Fruit fly (Drosophila melanogaster): Measurements from ENCODE around the gene Oatp30B.

Oatp30B gene

DNA sequence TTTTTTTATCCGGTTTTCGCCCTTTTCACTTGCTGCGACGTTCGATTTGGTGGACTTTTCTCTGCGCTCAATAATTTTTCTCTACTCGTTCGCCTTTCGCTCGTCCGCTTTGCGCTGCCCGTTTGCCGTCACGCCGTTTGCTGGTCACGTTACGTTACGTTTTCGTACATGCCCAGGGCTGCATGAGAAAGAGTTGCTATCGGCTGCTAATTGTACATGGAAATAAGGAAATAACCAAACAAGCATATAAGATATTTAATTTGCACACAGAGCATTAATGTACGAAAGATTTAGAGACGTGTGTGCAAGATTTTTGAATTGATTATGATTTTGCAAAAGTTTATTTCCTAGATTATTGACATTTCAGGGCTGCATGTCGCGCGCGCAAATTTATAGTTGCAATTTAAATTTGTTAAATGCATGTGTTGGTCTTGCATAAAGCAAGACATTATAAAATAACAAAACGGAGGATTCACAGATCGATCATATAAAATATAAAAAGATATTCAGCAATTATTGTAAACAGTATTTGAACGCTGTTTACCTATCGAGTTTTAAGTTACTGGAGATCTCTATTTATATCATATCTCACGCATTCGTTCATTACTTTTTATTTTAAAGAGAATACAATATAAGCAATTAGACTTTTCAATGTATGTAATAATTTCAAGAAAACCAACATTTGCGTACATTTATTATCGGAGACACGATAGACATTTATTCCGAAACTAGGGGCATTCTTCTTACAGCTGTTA, 26.2 kb upstream of the Oatp30B start, which contains the start of gene Gdi:
TSS of gene Gdi (minus strand) at position 214 of the 755 bp plus-strand sequence.
- peak; percentile 42 for TF ChIP-seq Clk (GFP tag; optimal IDR thresholded peaks at IDR 0.05)
- no peak for TF ChIP-seq CG11617 (GFP tag; optimal IDR thresholded peaks at IDR 0.05)
- no peak for TF ChIP-seq kay (GFP tag; ENCODE audit: borderline replicate concordance)
- TF ChIP-seq toe (GFP tag; optimal IDR thresholded peaks at IDR 0.05), result peak; percentile 64
- peak; percentile 82 to 85 for TF ChIP-seq cnc (optimal IDR thresholded peaks at IDR 0.05)
- peak; percentile 10 for TF ChIP-seq CG1620 (GFP tag; optimal IDR thresholded peaks at IDR 0.05)
- peak; percentile 54 for TF ChIP-seq Hr96 (GFP tag; optimal IDR thresholded peaks at IDR 0.05)
- TF ChIP-seq CG33017 (tag; optimal IDR thresholded peaks at IDR 0.05), result no peak
- TF ChIP-seq Mnt (GFP tag; optimal IDR thresholded peaks at IDR 0.05), result peak; percentile 33
- TF ChIP-seq CG12768 (GFP tag; optimal IDR thresholded peaks at IDR 0.05), result no peak
- peak; percentile 19 for TF ChIP-seq CG7101 (tag; optimal IDR thresholded peaks at IDR 0.05)
- no peak for TF ChIP-seq Crg-1 (GFP tag; optimal IDR thresholded peaks at IDR 0.05)
- peak; percentile 36 for TF ChIP-seq CG7045 (GFP tag; optimal IDR thresholded peaks at IDR 0.05)
- TF ChIP-seq pad (GFP tag; optimal IDR thresholded peaks at IDR 0.05), result no peak
- no peak for TF ChIP-seq cic (GFP tag; optimal IDR thresholded peaks at IDR 0.05)
- TF ChIP-seq ovo (GFP tag; optimal IDR thresholded peaks at IDR 0.05), result no peak
- no peak for TF ChIP-seq tj (GFP tag; optimal IDR thresholded peaks at IDR 0.05)
- peak; percentile 74 for TF ChIP-seq bab1 (GFP tag; optimal IDR thresholded peaks at IDR 0.05)
- TF ChIP-seq CG14711 (tag; optimal IDR thresholded peaks at IDR 0.05), result peak; percentile 68
- peak; percentile 45 for TF ChIP-seq CG5204 (GFP tag; optimal IDR thresholded peaks at IDR 0.05)

DNA sequence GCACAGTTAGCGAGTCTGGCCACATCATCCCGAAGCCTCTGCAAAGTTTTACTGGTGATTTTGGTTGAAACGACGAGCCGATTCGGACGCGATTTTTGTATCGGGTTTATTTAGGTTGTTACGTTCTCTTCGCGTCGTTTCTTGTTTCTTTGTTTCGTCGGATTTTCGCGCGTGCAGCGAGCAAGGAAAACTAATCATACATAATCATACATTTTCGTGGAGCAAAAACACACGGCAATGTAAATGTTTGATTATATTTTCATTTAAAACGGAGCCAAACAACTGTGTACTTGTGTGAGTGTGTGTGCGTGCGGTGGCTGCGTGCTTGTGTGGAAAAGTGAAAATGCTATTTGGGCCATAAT, 25.6 kb upstream of the Oatp30B start, which contains the start of gene CG33298:
TSS of gene CG33298 (plus strand) at position 57 of the 362 bp plus-strand sequence.
- TF ChIP-seq ovo (GFP tag; optimal IDR thresholded peaks at IDR 0.05), result no peak
- TF ChIP-seq Clk (GFP tag; optimal IDR thresholded peaks at IDR 0.05), result no peak
- peak; percentile 9 for TF ChIP-seq CG7101 (tag; optimal IDR thresholded peaks at IDR 0.05)
- TF ChIP-seq Mnt (GFP tag; optimal IDR thresholded peaks at IDR 0.05), result peak; percentile 41
- peak; percentile 14 for TF ChIP-seq tj (GFP tag; optimal IDR thresholded peaks at IDR 0.05)
- TF ChIP-seq bab1 (GFP tag; optimal IDR thresholded peaks at IDR 0.05), result peak; percentile 72

dm6 chr2L:9495870-9496269, 25.1 kb upstream of the Oatp30B start:
- TF ChIP-seq CG11617 (GFP tag; optimal IDR thresholded peaks at IDR 0.05) (no peak), bab1 (GFP tag; optimal IDR thresholded peaks at IDR 0.05) (no peak), cic (GFP tag; optimal IDR thresholded peaks at IDR 0.05) (no peak), CG5204 (GFP tag; optimal IDR thresholded peaks at IDR 0.05) (no peak), ovo (GFP tag; optimal IDR thresholded peaks at IDR 0.05) (no peak), pad (GFP tag; optimal IDR thresholded peaks at IDR 0.05) (no peak), CG14711 (tag; optimal IDR thresholded peaks at IDR 0.05) (no peak)

DNA sequence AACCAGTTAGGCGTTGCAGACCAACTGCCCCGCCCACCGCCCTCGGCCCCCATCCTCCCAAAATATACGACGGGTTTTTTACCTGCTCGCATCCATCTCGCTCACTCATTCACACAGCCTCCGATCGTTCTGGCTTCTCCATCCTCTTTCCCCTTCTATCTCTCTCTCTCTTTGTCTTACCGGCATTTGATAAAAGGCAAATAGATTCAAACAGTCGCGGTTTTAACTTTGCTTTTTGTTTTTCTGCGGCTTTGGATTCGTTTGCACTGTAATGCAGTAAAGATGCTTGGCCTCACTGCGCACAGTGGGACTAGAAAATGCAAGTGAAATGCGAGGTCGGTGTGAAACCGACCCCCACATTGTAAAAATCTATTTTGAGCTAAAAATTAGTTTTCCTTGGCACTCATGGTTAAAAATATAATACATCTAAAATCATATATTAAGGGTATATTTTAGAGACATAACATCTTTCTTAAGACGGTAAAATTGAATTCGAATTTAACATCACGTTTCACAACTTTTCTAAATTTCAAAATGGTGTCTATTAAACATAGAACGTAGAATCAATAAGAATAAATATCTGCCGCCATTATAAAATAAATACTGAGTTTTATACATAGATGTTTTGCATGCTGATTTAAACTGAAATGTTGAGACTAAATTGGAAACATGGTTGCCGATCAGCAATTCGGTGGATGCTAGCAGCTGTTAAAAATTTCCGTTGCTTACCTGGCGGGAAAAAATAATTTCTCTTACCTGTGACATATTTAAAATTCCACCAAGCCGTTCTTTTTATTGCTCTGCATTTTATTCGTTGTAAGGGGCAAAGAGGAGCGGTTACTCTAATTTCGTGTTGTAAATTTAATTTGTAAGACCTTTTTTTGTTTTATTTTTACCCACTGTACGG, 24.4 kb upstream of the Oatp30B start:
- TF ChIP-seq Crg-1 (GFP tag; optimal IDR thresholded peaks at IDR 0.05) (no peak), bab1 (GFP tag; optimal IDR thresholded peaks at IDR 0.05) (peak; percentile 33), CG11617 (GFP tag; optimal IDR thresholded peaks at IDR 0.05) (no peak), kay (GFP tag; ENCODE audit: borderline replicate concordance) (peak; percentile 71), pad (GFP tag; optimal IDR thresholded peaks at IDR 0.05) (peak; percentile 53), ovo (GFP tag; optimal IDR thresholded peaks at IDR 0.05) (peak; percentile 19), CG5204 (GFP tag; optimal IDR thresholded peaks at IDR 0.05) (peak; percentile 9), toe (GFP tag; optimal IDR thresholded peaks at IDR 0.05) (peak; percentile 38)

DNA sequence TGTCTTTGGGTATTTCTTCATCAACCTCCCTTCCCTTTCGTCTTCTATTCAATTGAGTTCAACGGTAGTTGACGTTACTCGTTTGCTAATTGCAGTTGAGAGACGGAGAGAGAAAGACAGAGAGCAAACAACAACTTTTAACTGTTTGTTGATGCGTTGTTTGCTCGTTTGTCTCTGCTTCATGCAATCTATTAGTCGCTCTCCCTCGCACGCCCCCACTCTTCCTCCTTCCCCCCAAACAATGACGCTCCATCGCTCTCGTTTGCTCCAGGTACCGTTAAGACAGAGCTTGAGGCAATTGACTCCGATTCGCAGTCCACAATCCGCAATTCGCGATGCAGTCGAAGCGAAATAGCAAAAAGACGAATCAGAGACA, 23.7 kb upstream of the Oatp30B start:
- no peak for TF ChIP-seq Mnt (GFP tag; optimal IDR thresholded peaks at IDR 0.05)
- TF ChIP-seq Hr96 (GFP tag; optimal IDR thresholded peaks at IDR 0.05), result no peak
- no peak for TF ChIP-seq bab1 (GFP tag; optimal IDR thresholded peaks at IDR 0.05)
- no peak for TF ChIP-seq cnc (optimal IDR thresholded peaks at IDR 0.05)
- TF ChIP-seq CG7045 (GFP tag; optimal IDR thresholded peaks at IDR 0.05), result no peak
- peak; percentile 94 for TF ChIP-seq ovo (GFP tag; optimal IDR thresholded peaks at IDR 0.05)
- TF ChIP-seq CG7101 (tag; optimal IDR thresholded peaks at IDR 0.05), result peak; percentile 0
- TF ChIP-seq cic (GFP tag; optimal IDR thresholded peaks at IDR 0.05), result peak; percentile 64
- TF ChIP-seq CG1620 (GFP tag; optimal IDR thresholded peaks at IDR 0.05), result peak; percentile 13
- peak; percentile 98 for TF ChIP-seq pad (GFP tag; optimal IDR thresholded peaks at IDR 0.05)
- TF ChIP-seq kay (GFP tag; ENCODE audit: borderline replicate concordance), result no peak
- TF ChIP-seq CG12768 (GFP tag; optimal IDR thresholded peaks at IDR 0.05), result peak; percentile 52
- no peak for TF ChIP-seq CG33017 (tag; optimal IDR thresholded peaks at IDR 0.05)
- TF ChIP-seq Crg-1 (GFP tag; optimal IDR thresholded peaks at IDR 0.05), result no peak
